Fruit fly (Drosophila melanogaster) whole organism, embryonic: ENCODE results near the gene CG45066.

Experiments
- Atf-2 ChIP-seq: fragments of 200-800 bp; sonication (Bioruptor generic); optimal IDR thresholded peaks from 2 replicates; lab custom pipeline; 2016; ENCODE audit warnings: missing biosample characterization, missing genetic modification characterization
- CG11695 ChIP-seq: fragments of 200-800 bp; sonication (Bioruptor generic); IDR thresholded peaks from 3 replicates; pipeline ENCODE4 v1.3.6; 2022; ENCODE audit warnings: missing biosample characterization, missing genetic modification characterization
- CG12104 ChIP-seq: fragments of 200-800 bp; sonication (Bioruptor generic); optimal IDR thresholded peaks from 3 replicates; lab custom pipeline; 2016; ENCODE audit warnings: missing biosample characterization, missing genetic modification characterization
- CG12659 ChIP-seq: fragments of 200-800 bp; sonication (Bioruptor generic); optimal IDR thresholded peaks from 3 replicates; lab custom pipeline; 2017; ENCODE audit warnings: mild to moderate bottlenecking, missing biosample characterization, missing genetic modification reagents, missing genetic modification characterization
- CG14050 ChIP-seq: fragments of 200-800 bp; sonication (Bioruptor generic); IDR thresholded peaks from 3 replicates; pipeline ENCODE4 v1.3.6; 2022; ENCODE audit warnings: missing biosample characterization, missing genetic modification characterization
- CG1529 ChIP-seq: fragments of 200-800 bp; sonication (Bioruptor generic); optimal IDR thresholded peaks from 3 replicates; lab custom pipeline; 2018; ENCODE audit warnings: missing biosample characterization, missing genetic modification characterization
- CG15696 ChIP-seq: fragments of 200-800 bp; sonication (Bioruptor generic); optimal IDR thresholded peaks from 2 replicates; lab custom pipeline; 2019; ENCODE audit warnings: missing biosample characterization, mild to moderate bottlenecking, missing genetic modification characterization, moderate library complexity
- CG17359 ChIP-seq: fragments of 200-800 bp; sonication (Bioruptor generic); optimal IDR thresholded peaks from 3 replicates; lab custom pipeline; 2018; ENCODE audit warnings: missing biosample characterization, mild to moderate bottlenecking, missing genetic modification characterization, moderate library complexity
- CG17802 ChIP-seq: fragments of 200-800 bp; sonication (Bioruptor generic); optimal IDR thresholded peaks from 2 replicates; lab custom pipeline; 2018; ENCODE audit warnings: missing biosample characterization, mild to moderate bottlenecking, missing genetic modification characterization, moderate library complexity
- CG17829 ChIP-seq: fragments of 200-800 bp; optimal IDR thresholded peaks from 2 replicates; lab custom pipeline; 2019; ENCODE audit warnings: missing biosample characterization, mild to moderate bottlenecking, missing genetic modification characterization, moderate library complexity
- CG2120 ChIP-seq: fragments of 200-800 bp; sonication (Bioruptor generic); optimal IDR thresholded peaks from 3 replicates; lab custom pipeline; 2016; ENCODE audit warnings: missing biosample characterization, missing genetic modification characterization
- CG3407 ChIP-seq: fragments of 200-800 bp; sonication (Bioruptor generic); optimal IDR thresholded peaks from 2 replicates; lab custom pipeline; 2018; ENCODE audit warnings: missing biosample characterization, mild to moderate bottlenecking, missing genetic modification characterization
- CG4404 ChIP-seq: fragments of 200-800 bp; sonication (Bioruptor generic); IDR thresholded peaks from 2 replicates; pipeline ENCODE4 v1.3.6; 2022; ENCODE audit warnings: missing biosample characterization, missing genetic modification characterization
- CG6791 ChIP-seq: fragments of 200-800 bp; sonication (Bioruptor generic); IDR thresholded peaks from 3 replicates; pipeline ENCODE4 v1.3.6; 2022; ENCODE audit warnings: missing biosample characterization, missing genetic modification characterization; ENCODE audit not compliant: partially characterized antibody
- CG7556 ChIP-seq: fragments of 200-800 bp; sonication (Bioruptor generic); optimal IDR thresholded peaks from 2 replicates; lab custom pipeline; 2017; ENCODE audit warnings: missing biosample characterization, mild to moderate bottlenecking, missing genetic modification characterization
- CG9727 ChIP-seq: fragments of 200-800 bp; sonication (Bioruptor generic); optimal IDR thresholded peaks from 3 replicates; lab custom pipeline; 2017; ENCODE audit warnings: missing biosample characterization, mild to moderate bottlenecking, missing genetic modification characterization
- CG9932 ChIP-seq: fragments of 200-800 bp; sonication (Bioruptor generic); IDR thresholded peaks from 2 replicates; pipeline ENCODE4 v1.3.6; 2022; ENCODE audit warnings: missing biosample characterization, missing genetic modification characterization
- Dip3 ChIP-seq: fragments of 200-800 bp; sonication (Bioruptor generic); optimal IDR thresholded peaks from 3 replicates; lab custom pipeline; 2016; ENCODE audit warnings: missing biosample characterization, missing genetic modification characterization
- ERR ChIP-seq: fragments of 200-800 bp; sonication (Bioruptor generic); optimal IDR thresholded peaks from 2 replicates; lab custom pipeline; 2016; ENCODE audit warnings: missing biosample characterization, missing genetic modification characterization
- Ets65A ChIP-seq: fragments of 200-800 bp; sonication (Bioruptor generic); peaks from one replicate; lab custom pipeline; 2016; ENCODE audit warnings: missing biosample characterization, missing genetic modification characterization
- HLHmδ ChIP-seq: fragments of 200-800 bp; sonication (Bioruptor generic); optimal IDR thresholded peaks from 2 replicates; lab custom pipeline; 2018; ENCODE audit warnings: missing biosample characterization, mild to moderate bottlenecking, missing genetic modification characterization, moderate library complexity
- Rfx ChIP-seq: fragments of 200-800 bp; sonication (Bioruptor generic); IDR thresholded peaks from 2 replicates; pipeline ENCODE4 v1.3.6; 2022; ENCODE audit warnings: missing biosample characterization, missing genetic modification characterization
- YL-1 ChIP-seq: fragments of 200-800 bp; sonication (Bioruptor generic); optimal IDR thresholded peaks from 3 replicates; lab custom pipeline; 2017; ENCODE audit warnings: missing biosample characterization, mild to moderate bottlenecking, missing genetic modification characterization
- az2 ChIP-seq: fragments of 200-800 bp; sonication (Bioruptor generic); optimal IDR thresholded peaks from 3 replicates; lab custom pipeline; 2016; ENCODE audit warnings: missing biosample characterization, missing genetic modification characterization
- fd96Cb ChIP-seq: fragments of 200-800 bp; sonication (Bioruptor generic); optimal IDR thresholded peaks from 2 replicates; lab custom pipeline; 2018; ENCODE audit warnings: missing biosample characterization, mild to moderate bottlenecking, missing genetic modification characterization, moderate library complexity
- gfzf ChIP-seq: fragments of 200-800 bp; sonication (Bioruptor generic); optimal IDR thresholded peaks from 2 replicates; lab custom pipeline; 2016; ENCODE audit warnings: missing biosample characterization, mild to moderate bottlenecking, missing genetic modification characterization, moderate library complexity
- gsb-n ChIP-seq: fragments of 200-800 bp; sonication (Bioruptor generic); optimal IDR thresholded peaks from 3 replicates; lab custom pipeline; 2018; ENCODE audit warnings: missing biosample characterization, mild to moderate bottlenecking, missing genetic modification characterization
- ken ChIP-seq: fragments of 200-800 bp; sonication (Bioruptor generic); IDR thresholded peaks from 3 replicates; pipeline ENCODE4 v1.3.6; 2022; ENCODE audit warnings: missing biosample characterization, missing genetic modification characterization
- mld ChIP-seq: fragments of 200-800 bp; sonication (Bioruptor generic); IDR thresholded peaks from 3 replicates; pipeline ENCODE4 v1.3.6; 2022; ENCODE audit warnings: missing biosample characterization, missing genetic modification characterization; ENCODE audit not compliant: partially characterized antibody
- prd ChIP-seq, 3 experiments: fragments of >200 bp in 2 of 3; fragments of 200-800 bp in 1 of 3; sonication (Bioruptor generic) in 1 of 3; optimal IDR thresholded peaks in 2 of 3; IDR thresholded peaks in 1 of 3; 2 replicates in 2 of 3; 3 replicates in 1 of 3; pipeline versions ENCODE4 v1.3.6 to Lab custom; 2017 to 2022; ENCODE audit warnings: missing biosample characterization in 1 of 3, missing genetic modification characterization in 1 of 3
- ro ChIP-seq: fragments of 200-800 bp; sonication (Bioruptor generic); IDR thresholded peaks from 2 replicates; pipeline ENCODE4 v1.3.6; 2022; ENCODE audit warnings: missing biosample characterization, missing genetic modification characterization
- row ChIP-seq: fragments of 200-800 bp; sonication (Bioruptor generic); IDR thresholded peaks from 3 replicates; pipeline ENCODE4 v1.3.6; 2022; ENCODE audit warnings: missing biosample characterization, missing genetic modification characterization
- sc ChIP-seq, 3 experiments: fragments of >200 bp in 2 of 3; fragments of 200-800 bp in 1 of 3; sonication (Bioruptor generic) in 1 of 3; optimal IDR thresholded peaks; 2 replicates in 2 of 3; 3 replicates in 1 of 3; lab custom pipeline; 2017; ENCODE audit warnings: mild to moderate bottlenecking in 1 of 3, missing biosample characterization in 1 of 3, missing genetic modification characterization in 1 of 3, missing genetic modification reagents in 1 of 3
- sens ChIP-seq: fragments of 200-800 bp; sonication (Bioruptor generic); peaks from one replicate; lab custom pipeline; 2016; ENCODE audit warnings: missing biosample characterization, missing genetic modification characterization
- seq ChIP-seq: fragments of 200-800 bp; sonication (Bioruptor generic); IDR thresholded peaks from 2 replicates; pipeline ENCODE4 v1.3.6; 2022; ENCODE audit warnings: missing biosample characterization, missing genetic modification characterization
- stwl ChIP-seq: fragments of 200-800 bp; sonication (Bioruptor generic); optimal IDR thresholded peaks from 3 replicates; lab custom pipeline; 2018; ENCODE audit warnings: missing biosample characterization, mild to moderate bottlenecking, missing genetic modification characterization, moderate library complexity
- tin ChIP-seq: fragments of 200-800 bp; sonication (Bioruptor generic); optimal IDR thresholded peaks from 3 replicates; lab custom pipeline; 2016; ENCODE audit warnings: missing biosample characterization, missing genetic modification characterization
- trem ChIP-seq: fragments of 200-800 bp; optimal IDR thresholded peaks from 3 replicates; lab custom pipeline; 2019; ENCODE audit warnings: missing biosample characterization, mild to moderate bottlenecking, missing genetic modification characterization, moderate library complexity
- zfh2 ChIP-seq: fragments of 200-800 bp; sonication (Bioruptor generic); optimal IDR thresholded peaks from 2 replicates; lab custom pipeline; 2016; ENCODE audit warnings: missing biosample characterization, missing genetic modification characterization

Gene CG45066

dm6 chr3L:3159309-3160194, 48.5 kb upstream of the CG45066 start, which contains the start of the genes ND-30 and CG15812 (continued):
- TF ChIP-seq CG17359 (tag; lab: Kevin White, UChicago) (no peak), Ets65A (GFP tag; lab: Kevin White, UChicago) (peak; percentile 60), az2 (GFP tag; lab: Kevin White, UChicago) (peak; percentile 25), YL-1 (peak; percentile 41), CG7556 (peak; percentile 24), stwl (tag; lab: Kevin White, UChicago) (peak; percentile 46), CG12659 (GFP tag; lab: Kevin White, UChicago) (peak; percentile 55), ERR (no peak), prd (optimal IDR thresholded peaks at IDR 0.05; lab: Kevin White, UChicago) (no peak), prd (GFP tag; IDR thresholded peaks at IDR 0.05; lab: Robert Waterston, UW) (0 out of 3 replicates have a peak, but pooled peaks have one; percentile 12), gfzf (GFP tag; lab: Kevin White, UChicago) (peak; percentile 45), Rfx (GFP tag; lab: Robert Waterston, UW) (peak; percentile 22; the same call in 1 of the 2 replicates), CG1529 (GFP tag; lab: Kevin White, UChicago) (no peak), CG17829 (tag; lab: Kevin White, UChicago) (peak; percentile 46), CG3407 (no peak), CG9932 (GFP tag; lab: Robert Waterston, UW) (0 out of 2 replicates have a peak, but pooled peaks have one; percentile 16), zfh2 (GFP tag; lab: Kevin White, UChicago) (no peak), HLHmδ (GFP tag; lab: Kevin White, UChicago) (no peak), CG9727 (GFP tag; lab: Kevin White, UChicago) (peak; percentile 4), CG11695 (GFP tag; lab: Robert Waterston, UW) (no peak), seq (GFP tag; lab: Robert Waterston, UW) (0 out of 2 replicates have a peak, but pooled peaks have one; percentile 23), CG2120 (GFP tag; lab: Kevin White, UChicago) (peak; percentile 7), CG17802 (tag; lab: Kevin White, UChicago) (no peak), tin (GFP tag; lab: Kevin White, UChicago) (no peak), row (GFP tag; lab: Robert Waterston, UW) (peak; percentile 73), mld (GFP tag; lab: Robert Waterston, UW) (no peak), CG12104 (peak; percentile 14), sens (peak; percentile 87), ken (no peak), trem (tag; lab: Kevin White, UChicago) (peak; percentile 35)

- TF ChIP-seq ro (GFP tag; lab: Robert Waterston, UW) (no peak), sc (optimal IDR thresholded peaks at IDR 0.05; lab: Kevin White, UChicago) (no peak), sc (GFP tag; optimal IDR thresholded peaks at IDR 0.05; lab: Kevin White, UChicago) (no peak), CG6791 (GFP tag; lab: Robert Waterston, UW) (no peak), gsb-n (no peak), CG14050 (GFP tag; lab: Robert Waterston, UW) (no peak), Atf-2 (GFP tag; lab: Kevin White, UChicago) (no peak), CG4404 (GFP tag; lab: Robert Waterston, UW) (no peak), fd96Cb (tag; lab: Kevin White, UChicago) (no peak), CG9727 (GFP tag; lab: Kevin White, UChicago) (no peak), CG15696 (tag; lab: Kevin White, UChicago) (no peak), Dip3 (GFP tag; lab: Kevin White, UChicago) (no peak)
These were observed 46.6 kb upstream of the CG45066 start for dm6 chr3L:3157651-3158050.
